Worm (Caenorhabditis elegans) whole organism, L4/young adult: ENCODE data around the gene C08F11.10.

Experiments used
- W03F9.2 ChIP-seq: fragments of 150-350 bp; optimal IDR thresholded peaks from 2 replicates; lab custom pipeline; 2014; ENCODE audit warnings: missing biosample characterization, missing genetic modification characterization
- dao-5 ChIP-seq: sonication (generic microtip); optimal IDR thresholded peaks from 2 replicates; lab custom pipeline; 2016; ENCODE audit warnings: missing genotype, missing genetic modification characterization, moderate library complexity, missing compliant biosample characterization

ce11 chrIV:13623533-13623932 is 25.5 kb downstream of the C08F11.10 start, which contains the start of gene C08F11.1:
- TF ChIP-seq dao-5 (tag; lab: Kevin White, UChicago) (no peak), W03F9.2 (tag; lab: Kevin White, UChicago) (no peak)
